Worm (Caenorhabditis elegans) whole organism, midembryonic: Measurements from ENCODE around the gene Y46E12A.3.

Experiments used
- T22C8.4 ChIP-seq: fragments of 200-800 bp; sonication (Bioruptor generic); IDR thresholded peaks from 2 replicates; pipeline ENCODE4 v1.3.6; 2022; ENCODE audit warnings: missing genetic modification characterization, missing compliant biosample characterization
- flt-1 ChIP-seq: fragments of 200-800 bp; sonication (Bioruptor generic); IDR thresholded peaks from 2 replicates; pipeline ENCODE4 v1.3.6; 2022; ENCODE audit warnings: missing genetic modification characterization, missing compliant biosample characterization
- tab-1 ChIP-seq: fragments of 200-800 bp; sonication (Bioruptor generic); IDR thresholded peaks from 2 replicates; pipeline ENCODE4 v1.3.6; 2022; ENCODE audit warnings: missing genetic modification characterization, missing compliant biosample characterization
- ztf-29 ChIP-seq: fragments of 200-800 bp; sonication (Bioruptor generic); IDR thresholded peaks from 2 replicates; pipeline ENCODE4 v1.3.6; 2022; ENCODE audit warnings: missing genetic modification reagents, missing genetic modification characterization, missing compliant biosample characterization

ce11 chrIII:1733001-1733400 is 21.7 kb downstream of the Y46E12A.3 start, which contains the start of gene ser-4:
- TF ChIP-seq tab-1 (no peak), T22C8.4 (GFP tag; lab: Robert Waterston, UW) (no peak), flt-1 (no peak), ztf-29 (GFP tag; lab: Robert Waterston, UW) (no peak)
